Fruit fly (Drosophila melanogaster) whole organism, embryonic: ENCODE results near the gene nolo.

Experiments
- Abd-B ChIP-seq: fragments of 200-800 bp; sonication (Bioruptor generic); optimal IDR thresholded peaks from 2 replicates; lab custom pipeline; 2018; ENCODE audit warnings: missing biosample characterization, mild to moderate bottlenecking, missing genetic modification characterization, moderate library complexity
- Ada2b ChIP-seq: fragments of 200-800 bp; sonication (Bioruptor generic); IDR thresholded peaks from 2 replicates; pipeline ENCODE4 v1.3.6; 2022; ENCODE audit warnings: missing biosample characterization, missing genetic modification characterization
- Awh ChIP-seq: fragments of 200-800 bp; sonication (Bioruptor generic); IDR thresholded peaks from 2 replicates; pipeline ENCODE4, ENCODE4 v1.3.6; 2022; ENCODE audit warnings: missing biosample characterization, missing genetic modification characterization
- Bteb2 ChIP-seq: fragments of 200-800 bp; sonication (Bioruptor generic); optimal IDR thresholded peaks from 2 replicates; lab custom pipeline; 2016; ENCODE audit warnings: missing biosample characterization, missing genetic modification characterization
- CG10979 ChIP-seq: fragments of 200-800 bp; sonication (Bioruptor generic); optimal IDR thresholded peaks from 2 replicates; lab custom pipeline; 2018; ENCODE audit warnings: missing biosample characterization, mild to moderate bottlenecking, missing genetic modification characterization, moderate library complexity
- CG12236 ChIP-seq: fragments of 200-800 bp; sonication (Bioruptor generic); optimal IDR thresholded peaks from 2 replicates; lab custom pipeline; 2016; ENCODE audit warnings: missing biosample characterization, missing genetic modification characterization
- CG12299 ChIP-seq: fragments of 200-800 bp; sonication (Bioruptor generic); optimal IDR thresholded peaks from 2 replicates; lab custom pipeline; 2018; ENCODE audit warnings: missing biosample characterization, mild to moderate bottlenecking, missing genetic modification characterization
- CG17328 ChIP-seq: fragments of 200-800 bp; sonication (Bioruptor generic); IDR thresholded peaks from 2 replicates; pipeline ENCODE4 v1.3.6; 2022; ENCODE audit warnings: missing biosample characterization, missing genetic modification characterization
- CG17361 ChIP-seq: fragments of 200-800 bp; sonication (Bioruptor generic); IDR thresholded peaks from 3 replicates; pipeline ENCODE4 v1.3.6; 2022; ENCODE audit warnings: missing biosample characterization, missing genetic modification characterization
- CG2199 ChIP-seq: fragments of 200-800 bp; sonication (Bioruptor generic); IDR thresholded peaks from 3 replicates; pipeline ENCODE4 v1.3.6; 2022; ENCODE audit warnings: missing biosample characterization, missing genetic modification characterization
- CG2889 ChIP-seq: fragments of 200-800 bp; sonication (Bioruptor generic); IDR thresholded peaks from 3 replicates; pipeline ENCODE4 v1.3.6; 2022; ENCODE audit warnings: missing biosample characterization, missing genetic modification characterization
- CG32772 ChIP-seq: fragments of 200-800 bp; sonication (Bioruptor generic); IDR thresholded peaks from 2 replicates; pipeline ENCODE4 v1.3.6; 2022; ENCODE audit warnings: missing biosample characterization, missing genetic modification characterization
- CG3838 ChIP-seq: fragments of 200-800 bp; sonication (Bioruptor generic); optimal IDR thresholded peaks from 3 replicates; lab custom pipeline; 2016; ENCODE audit warnings: missing biosample characterization, missing genetic modification characterization
- CG43689 ChIP-seq: fragments of 200-800 bp; sonication (Bioruptor generic); IDR thresholded peaks from 2 replicates; pipeline ENCODE4 v1.3.6; 2022; ENCODE audit warnings: missing biosample characterization, missing genetic modification characterization
- CG8478 ChIP-seq: fragments of >200 bp; optimal IDR thresholded peaks from 2 replicates; lab custom pipeline; 2018
- CHES-1-like ChIP-seq: fragments of 200-800 bp; sonication (Bioruptor generic); optimal IDR thresholded peaks from 2 replicates; lab custom pipeline; 2016; ENCODE audit warnings: missing biosample characterization, missing genetic modification characterization
- Deaf1 ChIP-seq: fragments of 200-800 bp; optimal IDR thresholded peaks from 3 replicates; lab custom pipeline; 2019; ENCODE audit warnings: missing biosample characterization, mild to moderate bottlenecking, missing genetic modification characterization, moderate library complexity
- Doc3 ChIP-seq: fragments of 200-800 bp; sonication (Bioruptor generic); IDR thresholded peaks from 3 replicates; pipeline ENCODE4 v1.3.6; 2022; ENCODE audit warnings: missing biosample characterization, missing genetic modification characterization; ENCODE audit not compliant: partially characterized antibody
- Dref ChIP-seq: fragments of 200-800 bp; sonication (Bioruptor generic); IDR thresholded peaks from 2 replicates; pipeline ENCODE4 v1.3.6; 2022; ENCODE audit warnings: missing biosample characterization, missing genetic modification characterization
- Kr ChIP-seq: fragments of 200-800 bp; sonication (Bioruptor generic); optimal IDR thresholded peaks from 2 replicates; lab custom pipeline; 2017; ENCODE audit warnings: missing biosample characterization, mild to moderate bottlenecking, missing genetic modification characterization
- Lpt ChIP-seq: fragments of >200 bp; optimal IDR thresholded peaks from 2 replicates; lab custom pipeline; 2018; ENCODE audit warnings: missing biosample characterization, missing genetic modification characterization
- MBD-R2 ChIP-seq: fragments of 200-800 bp; sonication (Bioruptor generic); IDR thresholded peaks from 2 replicates; pipeline ENCODE4 v1.3.6; 2022; ENCODE audit warnings: missing biosample characterization, missing genetic modification characterization
- MESR4 ChIP-seq: fragments of 200-800 bp; sonication (Bioruptor generic); optimal IDR thresholded peaks from 2 replicates; lab custom pipeline; 2018; ENCODE audit warnings: missing biosample characterization, mild to moderate bottlenecking, missing genetic modification characterization, moderate library complexity
- Rx ChIP-seq: fragments of 200-800 bp; sonication (Bioruptor generic); IDR thresholded peaks from 2 replicates; pipeline ENCODE4 v1.3.6; 2022; ENCODE audit warnings: missing biosample characterization, missing genetic modification characterization
- Scr ChIP-seq: fragments of 200-800 bp; sonication (Bioruptor generic); IDR thresholded peaks from 2 replicates; pipeline ENCODE4 v1.3.6; 2022; ENCODE audit warnings: missing biosample characterization, missing genetic modification characterization; ENCODE audit not compliant: partially characterized antibody
- Side ChIP-seq: fragments of 200-800 bp; sonication (Bioruptor generic); optimal IDR thresholded peaks from 2 replicates; lab custom pipeline; 2016; ENCODE audit warnings: missing biosample characterization, missing genetic modification characterization
- Sry-δ ChIP-seq: fragments of 200-800 bp; sonication (Bioruptor generic); optimal IDR thresholded peaks from 2 replicates; lab custom pipeline; 2016; ENCODE audit warnings: missing biosample characterization, missing genetic modification characterization
- Stat92E ChIP-seq, 3 experiments: fragments of >200 bp in 2 of 3; fragments of 200-800 bp in 1 of 3; sonication (Bioruptor generic) in 1 of 3; optimal IDR thresholded peaks; 2 replicates each; lab custom pipeline; 2017 to 2019; ENCODE audit warnings: missing biosample characterization in 3 of 3, missing genetic modification characterization in 3 of 3, mild to moderate bottlenecking in 1 of 3, moderate library complexity in 1 of 3
- ap ChIP-seq: fragments of 200-800 bp; sonication (Bioruptor generic); IDR thresholded peaks from 2 replicates; pipeline ENCODE4 v1.3.6; 2022; ENCODE audit warnings: missing biosample characterization, missing genetic modification characterization
- ase ChIP-seq: fragments of 200-800 bp; sonication (Bioruptor generic); IDR thresholded peaks from 3 replicates; pipeline ENCODE4 v1.3.6; 2022; ENCODE audit warnings: missing biosample characterization, missing genetic modification characterization
- bowl ChIP-seq: fragments of 200-800 bp; sonication (Bioruptor generic); IDR thresholded peaks from 2 replicates; pipeline ENCODE4 v1.3.6; 2022; ENCODE audit warnings: missing biosample characterization, missing genetic modification characterization
- chif ChIP-seq, 2 experiments: fragments of 200-800 bp; sonication (Bioruptor generic); optimal IDR thresholded peaks; 3 replicates each; lab custom pipeline; 2016; ENCODE audit warnings: missing biosample characterization in 2 of 2, missing genetic modification characterization in 2 of 2
- chn ChIP-seq: fragments of 200-800 bp; sonication (Bioruptor generic); optimal IDR thresholded peaks from 2 replicates; lab custom pipeline; 2016; ENCODE audit warnings: missing biosample characterization, missing genetic modification characterization
- crp ChIP-seq, 2 experiments: fragments of 200-800 bp; sonication (Bioruptor generic); optimal IDR thresholded peaks; 2 replicates in 1 of 2; 3 replicates in 1 of 2; lab custom pipeline; 2017; ENCODE audit warnings: missing biosample characterization in 2 of 2, missing genetic modification characterization in 2 of 2, mild to moderate bottlenecking in 1 of 2, moderate library complexity in 1 of 2
- dan ChIP-seq: fragments of 200-800 bp; sonication (Bioruptor generic); IDR thresholded peaks from 2 replicates; pipeline ENCODE4 v1.3.6; 2022; ENCODE audit warnings: missing biosample characterization, missing genetic modification characterization
- dmrt11E ChIP-seq: fragments of 200-800 bp; sonication (Bioruptor generic); optimal IDR thresholded peaks from 3 replicates; lab custom pipeline; 2018; ENCODE audit warnings: missing biosample characterization, mild to moderate bottlenecking, missing genetic modification characterization, moderate library complexity
- ewg ChIP-seq: fragments of 200-800 bp; sonication (Bioruptor generic); optimal IDR thresholded peaks from 3 replicates; lab custom pipeline; 2017; ENCODE audit warnings: mild to moderate bottlenecking, missing biosample characterization, missing genetic modification reagents, missing genetic modification characterization
- gfzf ChIP-seq: fragments of 200-800 bp; sonication (Bioruptor generic); optimal IDR thresholded peaks from 2 replicates; lab custom pipeline; 2016; ENCODE audit warnings: missing biosample characterization, mild to moderate bottlenecking, missing genetic modification characterization, moderate library complexity
- h ChIP-seq: fragments of >200 bp; optimal IDR thresholded peaks from 2 replicates; lab custom pipeline; 2017
- jumu ChIP-seq: fragments of 200-800 bp; sonication (Bioruptor generic); optimal IDR thresholded peaks from 3 replicates; lab custom pipeline; 2016; ENCODE audit warnings: missing biosample characterization, missing genetic modification characterization
- kni ChIP-seq: fragments of 200-800 bp; sonication (Bioruptor generic); optimal IDR thresholded peaks from 3 replicates; lab custom pipeline; 2017; ENCODE audit warnings: mild to moderate bottlenecking, missing biosample characterization, missing genetic modification reagents, missing genetic modification characterization
- nom ChIP-seq: fragments of 200-800 bp; sonication (Bioruptor generic); optimal IDR thresholded peaks from 2 replicates; lab custom pipeline; 2017; ENCODE audit warnings: missing biosample characterization, missing genetic modification characterization, mild to moderate bottlenecking, moderate library complexity, missing genetic modification reagents
- onecut ChIP-seq: fragments of 200-800 bp; sonication (Bioruptor generic); IDR thresholded peaks from 2 replicates; pipeline ENCODE4 v1.3.6; 2022; ENCODE audit warnings: missing biosample characterization, missing genetic modification characterization
- org-1 ChIP-seq: fragments of 200-800 bp; sonication (Bioruptor generic); optimal IDR thresholded peaks from 2 replicates; lab custom pipeline; 2017; ENCODE audit warnings: missing biosample characterization, missing genetic modification characterization
- scrt ChIP-seq: fragments of 200-800 bp; sonication (Bioruptor generic); optimal IDR thresholded peaks from 2 replicates; lab custom pipeline; 2018; ENCODE audit warnings: missing biosample characterization, mild to moderate bottlenecking, missing genetic modification characterization, moderate library complexity
- sima ChIP-seq: fragments of 200-800 bp; sonication (Bioruptor generic); optimal IDR thresholded peaks from 2 replicates; lab custom pipeline; 2016; ENCODE audit warnings: missing biosample characterization, missing genetic modification characterization
- slp2 ChIP-seq: fragments of 200-800 bp; sonication (Bioruptor generic); optimal IDR thresholded peaks from 2 replicates; lab custom pipeline; 2016; ENCODE audit warnings: missing biosample characterization, missing genetic modification characterization
- sna ChIP-seq: fragments of 200-800 bp; sonication (Bioruptor generic); IDR thresholded peaks from 2 replicates; pipeline ENCODE4 v1.3.6; 2022; ENCODE audit warnings: missing biosample characterization, missing genetic modification characterization; ENCODE audit not compliant: partially characterized antibody
- sug ChIP-seq: fragments of 200-800 bp; optimal IDR thresholded peaks from 2 replicates; lab custom pipeline; 2019; ENCODE audit warnings: missing biosample characterization, mild to moderate bottlenecking, missing genetic modification characterization, moderate library complexity
- tin ChIP-seq: fragments of 200-800 bp; sonication (Bioruptor generic); optimal IDR thresholded peaks from 3 replicates; lab custom pipeline; 2016; ENCODE audit warnings: missing biosample characterization, missing genetic modification characterization
- z ChIP-seq: fragments of 200-800 bp; sonication (Bioruptor generic); IDR thresholded peaks from 3 replicates; pipeline ENCODE4 v1.3.6; 2022; ENCODE audit warnings: missing biosample characterization, missing genetic modification characterization
- zen ChIP-seq: fragments of 200-800 bp; sonication (Bioruptor generic); optimal IDR thresholded peaks from 3 replicates; lab custom pipeline; 2018; ENCODE audit warnings: missing biosample characterization, mild to moderate bottlenecking, missing genetic modification characterization, moderate library complexity

The nolo gene

DNA sequence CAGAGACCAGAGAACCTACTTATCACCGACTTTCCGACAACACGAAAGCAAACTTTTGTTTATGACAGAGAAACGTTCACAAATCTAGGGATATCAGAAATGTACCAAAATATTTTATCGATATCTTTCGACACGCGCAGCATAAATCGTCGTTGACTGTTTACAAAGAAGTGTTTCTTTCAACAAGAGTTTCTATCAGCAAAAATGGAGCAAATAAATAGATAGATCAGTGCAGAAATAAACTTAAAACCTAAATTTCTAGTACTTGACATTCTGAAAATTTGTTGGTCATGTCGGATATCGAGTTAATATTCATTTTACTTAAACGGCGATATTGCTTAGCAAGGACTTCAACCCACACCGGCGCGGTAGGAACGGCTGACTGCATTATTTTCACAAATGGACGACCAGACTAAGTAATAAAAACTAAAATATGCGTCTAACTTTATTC is 6.4 kb upstream of the nolo start, which contains the start of gene CG2225 (continued):
- peak in 1 of 2 experiments; percentile 43 for TF ChIP-seq crp (GFP tag; optimal IDR thresholded peaks at IDR 0.05; lab: Kevin White, UChicago)
- no peak for TF ChIP-seq CG3838
- TF ChIP-seq CG8478 (lab: Kevin White, UChicago) = no peak
- TF ChIP-seq CG12299 = no peak
- no peak for TF ChIP-seq jumu (GFP tag; lab: Kevin White, UChicago)
- no peak for TF ChIP-seq Deaf1 (tag; lab: Kevin White, UChicago)
- TF ChIP-seq Rx (GFP tag; lab: Robert Waterston, UW) = no peak
- no peak for TF ChIP-seq bowl
- TF ChIP-seq h (lab: Kevin White, UChicago) = no peak
- no peak for TF ChIP-seq scrt (GFP tag; lab: Kevin White, UChicago)
- no peak for TF ChIP-seq Awh
- TF ChIP-seq ap (GFP tag; lab: Robert Waterston, UW) = no peak
- no peak for TF ChIP-seq chif (GFP tag; optimal IDR thresholded peaks at IDR 0.05; lab: Kevin White, UChicago)
- TF ChIP-seq CG12236 (GFP tag; lab: Kevin White, UChicago) = no peak
- TF ChIP-seq CG2889 (GFP tag; lab: Robert Waterston, UW) = no peak
- TF ChIP-seq MBD-R2 (GFP tag; lab: Robert Waterston, UW) = peak; percentile 33
- TF ChIP-seq Sry-δ = peak; percentile 82
- TF ChIP-seq sna (GFP tag; lab: Robert Waterston, UW) = peak; percentile 65; the same call in 1 of the 2 replicates
- no peak for TF ChIP-seq Ada2b (GFP tag; lab: Robert Waterston, UW)
- peak; percentile 49 for TF ChIP-seq gfzf
- TF ChIP-seq chn (GFP tag; lab: Kevin White, UChicago) = no peak
- TF ChIP-seq Dref (GFP tag; lab: Robert Waterston, UW) = peak; percentile 57
- TF ChIP-seq CG17328 (GFP tag; lab: Robert Waterston, UW) = no peak
- no peak for TF ChIP-seq slp2 (GFP tag; lab: Kevin White, UChicago)
- no peak for TF ChIP-seq nom
- TF ChIP-seq tin = no peak
- TF ChIP-seq dan (GFP tag; lab: Robert Waterston, UW) = no peak
- no peak for TF ChIP-seq CG43689 (GFP tag; lab: Robert Waterston, UW)
- peak; percentile 57 for TF ChIP-seq ewg (GFP tag; lab: Kevin White, UChicago)
- TF ChIP-seq MESR4 (GFP tag; lab: Kevin White, UChicago) = no peak
- TF ChIP-seq Abd-B (GFP tag; lab: Kevin White, UChicago) = no peak
- TF ChIP-seq CG17361 = no peak
- TF ChIP-seq Bteb2 (GFP tag; lab: Kevin White, UChicago) = no peak
- peak; percentile 74 for TF ChIP-seq Scr (GFP tag; lab: Robert Waterston, UW)
- TF ChIP-seq CHES-1-like = peak; percentile 3
- no peak for TF ChIP-seq ase (GFP tag; lab: Robert Waterston, UW)
- TF ChIP-seq sima = no peak
- no peak for TF ChIP-seq Stat92E (GFP tag; optimal IDR thresholded peaks at IDR 0.05; lab: Kevin White, UChicago)
- TF ChIP-seq Lpt (GFP tag; lab: Kevin White, UChicago) = no peak
- TF ChIP-seq kni (GFP tag; lab: Kevin White, UChicago) = no peak
- no peak for TF ChIP-seq zen (tag; lab: Kevin White, UChicago)
- no peak for TF ChIP-seq dmrt11E
- TF ChIP-seq Doc3 (GFP tag; lab: Robert Waterston, UW) = 0 out of 3 replicates have a peak, but pooled peaks have one; percentile 55
- TF ChIP-seq onecut (GFP tag; lab: Robert Waterston, UW) = no peak
- peak; percentile 77; the same call in 1 of the 3 replicates for TF ChIP-seq CG2199 (GFP tag; lab: Robert Waterston, UW)
- no peak for TF ChIP-seq Side (GFP tag; lab: Kevin White, UChicago)
- no peak for TF ChIP-seq Kr (GFP tag; lab: Kevin White, UChicago)
- no peak for TF ChIP-seq org-1 (GFP tag; lab: Kevin White, UChicago)
- TF ChIP-seq z (GFP tag; lab: Robert Waterston, UW) = no peak
- no peak for TF ChIP-seq CG10979 (tag; lab: Kevin White, UChicago)
- TF ChIP-seq CG32772 = no peak
- no peak for TF ChIP-seq sug (tag; lab: Kevin White, UChicago)
